Fruit fly (Drosophila melanogaster): ENCODE measurements around the gene Golgin104.

The Golgin104 gene

dm6 chr3L:16351770-16352429 lies at the start of gene Golgin104, which contains the start of gene Tcs3:
Gene Golgin104, minus strand, starts transcription at chr3L:16351951.
Gene Tcs3, plus strand, starts transcription at chr3L:16351991.
- TF ChIP-seq ovo (GFP tag; optimal IDR thresholded peaks at IDR 0.05): no peak
- TF ChIP-seq bab1 (GFP tag; optimal IDR thresholded peaks at IDR 0.05): peak; percentile 57

DNA sequence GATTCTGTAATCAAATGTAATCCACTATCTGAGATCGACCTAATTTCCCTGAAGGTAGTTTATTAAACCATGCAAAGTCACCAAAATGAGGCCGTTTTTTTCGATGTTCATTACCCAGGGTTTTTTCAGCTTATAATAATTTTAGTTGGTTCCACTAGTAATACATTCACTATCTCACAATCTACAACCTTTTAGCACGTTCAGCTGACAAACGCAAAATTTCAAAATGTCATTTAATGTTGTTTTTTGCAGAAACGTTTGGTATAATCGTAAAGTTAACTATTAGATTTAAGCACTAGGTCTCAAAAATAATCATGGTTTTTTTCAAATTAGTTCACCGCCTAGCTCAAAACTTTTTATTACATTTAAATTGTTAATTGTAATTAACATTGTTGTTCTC lies 48.4 kb upstream of the Golgin104 start, which contains the start of gene CG44836:
Gene CG44836 (minus strand): TSS at position 101 of the 400 bp plus-strand sequence.
- TF ChIP-seq CG7045 (GFP tag; optimal IDR thresholded peaks at IDR 0.05) (no peak), kay (GFP tag; ENCODE audit: borderline replicate concordance) (peak; percentile 20), cic (GFP tag; optimal IDR thresholded peaks at IDR 0.05) (no peak)

DNA sequence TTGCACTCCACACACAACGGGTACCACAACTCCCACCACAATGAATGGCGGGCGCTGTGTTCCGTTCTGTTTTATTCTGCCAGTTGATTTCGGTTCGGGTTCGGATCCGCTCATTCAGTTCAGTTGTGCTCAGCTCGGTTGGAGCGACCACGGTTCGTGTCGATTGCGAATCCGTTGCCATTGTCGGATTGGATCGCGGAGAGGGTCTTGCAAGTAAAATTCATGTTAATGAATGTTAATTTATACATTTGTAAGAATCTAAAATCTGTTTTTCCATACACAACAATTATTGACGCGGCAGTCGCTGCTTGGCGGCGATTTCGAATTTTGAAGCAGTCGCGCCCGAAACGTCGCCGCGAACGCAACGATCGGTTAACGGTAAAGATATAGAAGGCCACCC lies 42.8 kb upstream of the Golgin104 start, which contains the start of gene Gagr:
Gene Gagr (plus strand): TSS at position 81 of the 400 bp plus-strand sequence.
- TF ChIP-seq toe (GFP tag; optimal IDR thresholded peaks at IDR 0.05): no peak
- no peak for TF ChIP-seq CG33017 (tag; optimal IDR thresholded peaks at IDR 0.05)
- no peak for TF ChIP-seq CG12768 (GFP tag; optimal IDR thresholded peaks at IDR 0.05)
- no peak for TF ChIP-seq Clk (GFP tag; optimal IDR thresholded peaks at IDR 0.05)
- TF ChIP-seq Crg-1 (GFP tag; optimal IDR thresholded peaks at IDR 0.05): no peak
- no peak for TF ChIP-seq CG7101 (tag; optimal IDR thresholded peaks at IDR 0.05)
- no peak for TF ChIP-seq CG11617 (GFP tag; optimal IDR thresholded peaks at IDR 0.05)
- no peak for TF ChIP-seq CG7045 (GFP tag; optimal IDR thresholded peaks at IDR 0.05)
- TF ChIP-seq pad (GFP tag; optimal IDR thresholded peaks at IDR 0.05): no peak

DNA sequence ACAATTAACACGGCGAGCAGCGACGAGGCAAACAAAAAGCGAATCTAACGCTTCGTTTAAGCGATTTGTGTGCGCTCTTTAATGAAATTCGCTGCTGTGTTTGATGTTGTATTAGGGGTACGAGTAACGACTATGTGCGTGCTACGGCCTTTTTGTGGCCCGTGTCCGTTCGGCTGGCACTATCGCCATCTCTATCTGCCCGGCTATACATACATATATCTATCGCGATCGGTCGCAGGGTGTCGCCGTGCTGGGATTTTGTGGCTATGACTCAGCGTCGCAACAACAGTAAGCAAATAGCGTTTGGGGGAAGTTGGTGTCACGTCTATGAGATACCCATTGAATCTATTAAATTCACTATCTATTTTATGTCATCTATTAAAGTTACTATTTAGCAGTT lies 41.9 kb upstream of the Golgin104 start:
- TF ChIP-seq kay (GFP tag; ENCODE audit: borderline replicate concordance) (peak; percentile 53), CG5204 (GFP tag; optimal IDR thresholded peaks at IDR 0.05) (no peak)

DNA sequence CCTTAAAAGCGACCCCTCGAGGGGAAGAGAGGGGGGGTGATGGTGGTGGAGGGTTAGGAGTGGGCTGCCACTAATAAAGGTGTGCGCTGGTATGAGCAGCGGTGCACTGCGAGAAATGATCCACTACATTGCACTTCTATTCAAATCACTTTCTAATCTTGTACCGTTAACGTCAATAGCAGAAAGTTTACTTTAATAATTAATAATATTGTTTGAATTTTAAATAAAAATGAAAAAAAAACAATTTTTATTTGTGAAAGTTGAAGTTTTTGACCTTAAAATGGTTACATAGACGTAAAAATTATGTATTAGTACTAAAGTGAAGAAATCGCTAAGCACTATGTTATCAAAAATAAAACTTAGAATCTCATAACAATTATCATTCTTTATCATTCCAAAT lies 41.1 kb upstream of the Golgin104 start:
- TF ChIP-seq Mnt (GFP tag; optimal IDR thresholded peaks at IDR 0.05) (no peak), CG7101 (tag; optimal IDR thresholded peaks at IDR 0.05) (no peak), CG7045 (GFP tag; optimal IDR thresholded peaks at IDR 0.05) (no peak), CG12768 (GFP tag; optimal IDR thresholded peaks at IDR 0.05) (no peak), Clk (GFP tag; optimal IDR thresholded peaks at IDR 0.05) (no peak), CG1620 (GFP tag; optimal IDR thresholded peaks at IDR 0.05) (no peak), kay (GFP tag; ENCODE audit: borderline replicate concordance) (no peak), CG11617 (GFP tag; optimal IDR thresholded peaks at IDR 0.05) (no peak), CG14711 (tag; optimal IDR thresholded peaks at IDR 0.05) (no peak), ovo (GFP tag; optimal IDR thresholded peaks at IDR 0.05) (no peak), cic (GFP tag; optimal IDR thresholded peaks at IDR 0.05) (no peak), CG5204 (GFP tag; optimal IDR thresholded peaks at IDR 0.05) (no peak), CG33017 (tag; optimal IDR thresholded peaks at IDR 0.05) (no peak)

- TF ChIP-seq CG7045 (GFP tag; optimal IDR thresholded peaks at IDR 0.05) (no peak), cic (GFP tag; optimal IDR thresholded peaks at IDR 0.05) (no peak), Clk (GFP tag; optimal IDR thresholded peaks at IDR 0.05) (no peak), toe (GFP tag; optimal IDR thresholded peaks at IDR 0.05) (no peak), CG33017 (tag; optimal IDR thresholded peaks at IDR 0.05) (no peak), cnc (optimal IDR thresholded peaks at IDR 0.05) (no peak), tj (GFP tag; optimal IDR thresholded peaks at IDR 0.05) (no peak), bab1 (GFP tag; optimal IDR thresholded peaks at IDR 0.05) (no peak), CG5204 (GFP tag; optimal IDR thresholded peaks at IDR 0.05) (no peak), ovo (GFP tag; optimal IDR thresholded peaks at IDR 0.05) (no peak), kay (GFP tag; ENCODE audit: borderline replicate concordance) (no peak), Hr96 (GFP tag; optimal IDR thresholded peaks at IDR 0.05) (no peak), CG14711 (tag; optimal IDR thresholded peaks at IDR 0.05) (no peak), pad (GFP tag; optimal IDR thresholded peaks at IDR 0.05) (no peak), CG11617 (GFP tag; optimal IDR thresholded peaks at IDR 0.05) (no peak), Mnt (GFP tag; optimal IDR thresholded peaks at IDR 0.05) (no peak), Crg-1 (GFP tag; optimal IDR thresholded peaks at IDR 0.05) (no peak), CG1620 (GFP tag; optimal IDR thresholded peaks at IDR 0.05) (no peak), CG7101 (tag; optimal IDR thresholded peaks at IDR 0.05) (no peak), CG12768 (GFP tag; optimal IDR thresholded peaks at IDR 0.05) (no peak)
These were observed 40.6 kb upstream of the Golgin104 start for dm6 chr3L:16392203-16392800.

- TF ChIP-seq CG7045 (GFP tag; optimal IDR thresholded peaks at IDR 0.05) (no peak), cnc (optimal IDR thresholded peaks at IDR 0.05) (no peak), CG5204 (GFP tag; optimal IDR thresholded peaks at IDR 0.05) (no peak), toe (GFP tag; optimal IDR thresholded peaks at IDR 0.05) (no peak), CG11617 (GFP tag; optimal IDR thresholded peaks at IDR 0.05) (no peak), CG7101 (tag; optimal IDR thresholded peaks at IDR 0.05) (no peak)
These were observed 39.5 kb upstream of the Golgin104 start for dm6 chr3L:16391257-16391656.

Measured in whole organism, adult.